Fruit fly (Drosophila melanogaster) whole organism, embryonic: ENCODE data around the gene ida.

Experiments used
- ATbp ChIP-seq: fragments of 200-800 bp; sonication (Bioruptor generic); optimal IDR thresholded peaks from 2 replicates; lab custom pipeline; 2017; ENCODE audit warnings: missing biosample characterization, mild to moderate bottlenecking, missing genetic modification characterization, missing genetic modification reagents
- Asciz ChIP-seq: fragments of 200-800 bp; sonication (Bioruptor generic); optimal IDR thresholded peaks from 2 replicates; lab custom pipeline; 2017; ENCODE audit warnings: missing biosample characterization, mild to moderate bottlenecking, missing genetic modification characterization, missing genetic modification reagents
- BEAF-32 ChIP-seq: fragments of 200-800 bp; sonication (Bioruptor generic); optimal IDR thresholded peaks from 3 replicates; lab custom pipeline; 2017; ENCODE audit warnings: missing biosample characterization, missing genetic modification characterization, mild to moderate bottlenecking, moderate library complexity, missing genetic modification reagents
- Bgb ChIP-seq: fragments of 200-800 bp; sonication (Bioruptor generic); IDR thresholded peaks from 2 replicates; pipeline ENCODE4 v1.3.6; 2022; ENCODE audit warnings: missing biosample characterization, missing genetic modification characterization; ENCODE audit not compliant: partially characterized antibody
- CG10462 ChIP-seq: fragments of 200-800 bp; sonication (Bioruptor generic); optimal IDR thresholded peaks from 2 replicates; lab custom pipeline; 2016; ENCODE audit warnings: missing biosample characterization, missing genetic modification characterization
- CG11085 ChIP-seq: fragments of 200-800 bp; sonication (Bioruptor generic); IDR thresholded peaks from 2 replicates; pipeline ENCODE4 v1.3.6; 2022; ENCODE audit warnings: missing biosample characterization, missing genetic modification characterization
- CG12155 ChIP-seq: fragments of 200-800 bp; sonication (Bioruptor generic); optimal IDR thresholded peaks from 3 replicates; lab custom pipeline; 2016; ENCODE audit warnings: missing biosample characterization, missing genetic modification characterization
- CG12659 ChIP-seq: fragments of 200-800 bp; sonication (Bioruptor generic); optimal IDR thresholded peaks from 3 replicates; lab custom pipeline; 2017; ENCODE audit warnings: mild to moderate bottlenecking, missing biosample characterization, missing genetic modification reagents, missing genetic modification characterization
- CG14014 ChIP-seq: fragments of 200-800 bp; sonication (Bioruptor generic); IDR thresholded peaks from 2 replicates; pipeline ENCODE4 v1.3.6; 2022; ENCODE audit warnings: missing biosample characterization, missing genetic modification characterization
- CG17359 ChIP-seq: fragments of 200-800 bp; sonication (Bioruptor generic); optimal IDR thresholded peaks from 3 replicates; lab custom pipeline; 2018; ENCODE audit warnings: missing biosample characterization, mild to moderate bottlenecking, missing genetic modification characterization, moderate library complexity
- CG17385 ChIP-seq: fragments of 200-800 bp; sonication (Bioruptor generic); optimal IDR thresholded peaks from 3 replicates; lab custom pipeline; 2018; ENCODE audit warnings: missing biosample characterization, mild to moderate bottlenecking, missing genetic modification characterization
- CG17802 ChIP-seq: fragments of 200-800 bp; sonication (Bioruptor generic); optimal IDR thresholded peaks from 2 replicates; lab custom pipeline; 2018; ENCODE audit warnings: missing biosample characterization, mild to moderate bottlenecking, missing genetic modification characterization, moderate library complexity
- CG2129 ChIP-seq: fragments of 200-800 bp; sonication (Bioruptor generic); IDR thresholded peaks from 2 replicates; pipeline ENCODE4 v1.3.6; 2022; ENCODE audit warnings: missing biosample characterization, missing genetic modification characterization; ENCODE audit not compliant: partially characterized antibody
- CG30020 ChIP-seq: fragments of 200-800 bp; optimal IDR thresholded peaks from 2 replicates; lab custom pipeline; 2019; ENCODE audit warnings: missing biosample characterization, mild to moderate bottlenecking, missing genetic modification characterization, moderate library complexity
- CG30403 ChIP-seq: fragments of 200-800 bp; sonication (Bioruptor generic); optimal IDR thresholded peaks from 3 replicates; lab custom pipeline; 2016; ENCODE audit warnings: missing biosample characterization, missing genetic modification characterization
- CG3281 ChIP-seq: fragments of 200-800 bp; sonication (Bioruptor generic); optimal IDR thresholded peaks from 3 replicates; lab custom pipeline; 2017; ENCODE audit warnings: missing biosample characterization, mild to moderate bottlenecking, missing genetic modification characterization
- CG34376 ChIP-seq: fragments of 200-800 bp; sonication (Bioruptor generic); optimal IDR thresholded peaks from 2 replicates; lab custom pipeline; 2018; ENCODE audit warnings: missing biosample characterization, mild to moderate bottlenecking, missing genetic modification characterization
- CG42726 ChIP-seq: fragments of 200-800 bp; sonication (Bioruptor generic); IDR thresholded peaks from 2 replicates; pipeline ENCODE4 v1.3.6; 2022; ENCODE audit warnings: missing biosample characterization, missing genetic modification characterization; ENCODE audit not compliant: partially characterized antibody
- CG4820 ChIP-seq: fragments of 200-800 bp; sonication (Bioruptor generic); optimal IDR thresholded peaks from 3 replicates; lab custom pipeline; 2016; ENCODE audit warnings: missing biosample characterization, missing genetic modification characterization
- CG7963 ChIP-seq: fragments of 200-800 bp; sonication (Bioruptor generic); IDR thresholded peaks from 3 replicates; pipeline ENCODE4 v1.3.6; 2022; ENCODE audit warnings: missing biosample characterization, missing genetic modification characterization; ENCODE audit not compliant: partially characterized antibody
- CG8281 ChIP-seq: fragments of 200-800 bp; sonication (Bioruptor generic); optimal IDR thresholded peaks from 2 replicates; lab custom pipeline; 2018; ENCODE audit warnings: missing biosample characterization, mild to moderate bottlenecking, missing genetic modification characterization, moderate library complexity
- CHES-1-like ChIP-seq: fragments of 200-800 bp; sonication (Bioruptor generic); optimal IDR thresholded peaks from 2 replicates; lab custom pipeline; 2016; ENCODE audit warnings: missing biosample characterization, missing genetic modification characterization
- Dll ChIP-seq: fragments of 200-800 bp; sonication (Bioruptor generic); IDR thresholded peaks from 4 replicates; pipeline ENCODE4 v1.3.6; 2022; ENCODE audit warnings: missing biosample characterization, missing genetic modification characterization; ENCODE audit not compliant: partially characterized antibody
- Doc3 ChIP-seq: fragments of 200-800 bp; sonication (Bioruptor generic); IDR thresholded peaks from 3 replicates; pipeline ENCODE4 v1.3.6; 2022; ENCODE audit warnings: missing biosample characterization, missing genetic modification characterization; ENCODE audit not compliant: partially characterized antibody
- Dref ChIP-seq: fragments of 200-800 bp; sonication (Bioruptor generic); IDR thresholded peaks from 2 replicates; pipeline ENCODE4 v1.3.6; 2022; ENCODE audit warnings: missing biosample characterization, missing genetic modification characterization
- H15 ChIP-seq: fragments of 200-800 bp; sonication (Bioruptor generic); IDR thresholded peaks from 3 replicates; pipeline ENCODE4 v1.3.6; 2022; ENCODE audit warnings: missing biosample characterization, missing genetic modification characterization
- HmgZ ChIP-seq: fragments of 200-800 bp; sonication (Bioruptor generic); optimal IDR thresholded peaks from 2 replicates; lab custom pipeline; 2018; ENCODE audit warnings: missing biosample characterization, mild to moderate bottlenecking, missing genetic modification characterization
- MESR4 ChIP-seq: fragments of 200-800 bp; sonication (Bioruptor generic); optimal IDR thresholded peaks from 2 replicates; lab custom pipeline; 2018; ENCODE audit warnings: missing biosample characterization, mild to moderate bottlenecking, missing genetic modification characterization, moderate library complexity
- Mad ChIP-seq: fragments of 200-800 bp; sonication (Bioruptor generic); optimal IDR thresholded peaks from 2 replicates; lab custom pipeline; 2016; ENCODE audit warnings: missing biosample characterization, missing genetic modification characterization
- NC2α ChIP-seq: fragments of 200-800 bp; sonication (Bioruptor generic); optimal IDR thresholded peaks from 2 replicates; lab custom pipeline; 2016; ENCODE audit warnings: missing biosample characterization, missing genetic modification characterization
- Sry-δ ChIP-seq: fragments of 200-800 bp; sonication (Bioruptor generic); optimal IDR thresholded peaks from 2 replicates; lab custom pipeline; 2016; ENCODE audit warnings: missing biosample characterization, missing genetic modification characterization
- amos ChIP-seq: fragments of 200-800 bp; sonication (Bioruptor generic); IDR thresholded peaks from 2 replicates; pipeline ENCODE4 v1.3.6; 2022; ENCODE audit warnings: missing biosample characterization, missing genetic modification characterization; ENCODE audit not compliant: partially characterized antibody
- bigmax ChIP-seq: fragments of 200-800 bp; sonication (Bioruptor generic); optimal IDR thresholded peaks from 2 replicates; lab custom pipeline; 2018; ENCODE audit warnings: missing biosample characterization, mild to moderate bottlenecking, missing genetic modification characterization
- gem ChIP-seq: fragments of 200-800 bp; sonication (Bioruptor generic); optimal IDR thresholded peaks from 2 replicates; lab custom pipeline; 2019; ENCODE audit warnings: missing biosample characterization, mild to moderate bottlenecking, missing genetic modification characterization, moderate library complexity
- gro ChIP-seq: fragments of 200-800 bp; sonication (Bioruptor generic); optimal IDR thresholded peaks from 2 replicates; lab custom pipeline; 2016; ENCODE audit warnings: missing biosample characterization, missing genetic modification characterization
- hb ChIP-seq: fragments of 200-800 bp; sonication (Bioruptor generic); IDR thresholded peaks from 3 replicates; pipeline ENCODE4 v1.3.6; 2022; ENCODE audit warnings: missing biosample characterization, missing genetic modification characterization; ENCODE audit not compliant: partially characterized antibody
- knrl ChIP-seq: fragments of 200-800 bp; sonication (Bioruptor generic); IDR thresholded peaks from 3 replicates; pipeline ENCODE4 v1.3.6; 2022; ENCODE audit warnings: missing biosample characterization, missing genetic modification characterization; ENCODE audit not compliant: partially characterized antibody
- lab ChIP-seq: fragments of 200-800 bp; sonication (Bioruptor generic); optimal IDR thresholded peaks from 3 replicates; lab custom pipeline; 2017; ENCODE audit warnings: missing biosample characterization, missing genetic modification characterization, mild to moderate bottlenecking, moderate library complexity, missing genetic modification reagents
- mld ChIP-seq: fragments of 200-800 bp; sonication (Bioruptor generic); IDR thresholded peaks from 3 replicates; pipeline ENCODE4 v1.3.6; 2022; ENCODE audit warnings: missing biosample characterization, missing genetic modification characterization; ENCODE audit not compliant: partially characterized antibody
- pzg ChIP-seq: fragments of 200-800 bp; sonication (Bioruptor generic); optimal IDR thresholded peaks from 3 replicates; lab custom pipeline; 2018; ENCODE audit warnings: missing biosample characterization, mild to moderate bottlenecking, missing genetic modification characterization, moderate library complexity
- sna ChIP-seq: fragments of 200-800 bp; sonication (Bioruptor generic); IDR thresholded peaks from 2 replicates; pipeline ENCODE4 v1.3.6; 2022; ENCODE audit warnings: missing biosample characterization, missing genetic modification characterization; ENCODE audit not compliant: partially characterized antibody
- tll ChIP-seq, 2 experiments: fragments of 200-800 bp in 1 of 2; fragments of >200 bp in 1 of 2; sonication (Bioruptor generic) in 1 of 2; optimal IDR thresholded peaks; 2 replicates each; lab custom pipeline; 2017 to 2019; ENCODE audit warnings: missing biosample characterization in 2 of 2, missing genetic modification characterization in 2 of 2, mild to moderate bottlenecking in 1 of 2, moderate library complexity in 1 of 2
- trem ChIP-seq: fragments of 200-800 bp; optimal IDR thresholded peaks from 3 replicates; lab custom pipeline; 2019; ENCODE audit warnings: missing biosample characterization, mild to moderate bottlenecking, missing genetic modification characterization, moderate library complexity
- unc-4 ChIP-seq: fragments of 200-800 bp; sonication (Bioruptor generic); IDR thresholded peaks from 2 replicates; pipeline ENCODE4 v1.3.6; 2022; ENCODE audit warnings: missing biosample characterization, missing genetic modification characterization; ENCODE audit not compliant: partially characterized antibody
- vfl ChIP-seq: fragments of 200-800 bp; sonication (Bioruptor generic); optimal IDR thresholded peaks from 2 replicates; lab custom pipeline; 2016; ENCODE audit warnings: missing biosample characterization, missing genetic modification characterization
- vnd ChIP-seq: fragments of 200-800 bp; sonication (Bioruptor generic); IDR thresholded peaks from 3 replicates; pipeline ENCODE4 v1.3.6; 2022; ENCODE audit warnings: missing biosample characterization, missing genetic modification characterization; ENCODE audit not compliant: partially characterized antibody
- vvl ChIP-seq: fragments of 200-800 bp; sonication (Bioruptor generic); IDR thresholded peaks from 2 replicates; pipeline ENCODE4 v1.3.6; 2022; ENCODE audit warnings: missing biosample characterization, missing genetic modification characterization
- zen2 ChIP-seq: fragments of 200-800 bp; sonication (Bioruptor generic); IDR thresholded peaks from 3 replicates; pipeline ENCODE4 v1.3.6; 2022; ENCODE audit warnings: missing biosample characterization, missing genetic modification characterization; ENCODE audit not compliant: partially characterized antibody

ida gene

dm6 chr3L:3937806-3938205 lies 32.7 kb downstream of the ida start, which contains the start of gene CG10866 (continued):
- peak; percentile 73 for TF ChIP-seq vnd (GFP tag; lab: Robert Waterston, UW)
- TF ChIP-seq Dll (GFP tag; lab: Robert Waterston, UW): peak; percentile 87; the same call in 3 of the 4 replicates
- TF ChIP-seq CG8281: no peak
- no peak for TF ChIP-seq NC2α (GFP tag; lab: Kevin White, UChicago)
- peak; percentile 86 for TF ChIP-seq Doc3 (GFP tag; lab: Robert Waterston, UW)
- peak; percentile 52; the same call in 1 of the 2 replicates for TF ChIP-seq CG42726 (GFP tag; lab: Robert Waterston, UW)
- TF ChIP-seq vfl: no peak
- TF ChIP-seq CG17802 (tag; lab: Kevin White, UChicago): no peak
- TF ChIP-seq zen2 (GFP tag; lab: Robert Waterston, UW): peak; percentile 82
- TF ChIP-seq CG3281 (GFP tag; lab: Kevin White, UChicago): no peak
- TF ChIP-seq CG2129 (GFP tag; lab: Robert Waterston, UW): peak; percentile 64
- 0 out of 3 replicates have a peak, but pooled peaks have one; percentile 8 for TF ChIP-seq mld (GFP tag; lab: Robert Waterston, UW)
- TF ChIP-seq CG17385 (GFP tag; lab: Kevin White, UChicago): no peak
- TF ChIP-seq H15: no peak
- TF ChIP-seq CG12155 (GFP tag; lab: Kevin White, UChicago): peak; percentile 23
- TF ChIP-seq Sry-δ (GFP tag; lab: Kevin White, UChicago): peak; percentile 86
- no peak for TF ChIP-seq CG17359 (tag; lab: Kevin White, UChicago)
- TF ChIP-seq Dref (GFP tag; lab: Robert Waterston, UW): peak; percentile 79
- TF ChIP-seq ATbp (GFP tag; lab: Kevin White, UChicago): no peak
- peak; percentile 6 for TF ChIP-seq CG12659 (GFP tag; lab: Kevin White, UChicago)
- no peak for TF ChIP-seq tll (GFP tag; optimal IDR thresholded peaks at IDR 0.05; lab: Kevin White, UChicago)
- TF ChIP-seq trem: peak; percentile 6
- TF ChIP-seq CG30403 (GFP tag; lab: Kevin White, UChicago): no peak
- no peak for TF ChIP-seq Mad (GFP tag; lab: Kevin White, UChicago)
- TF ChIP-seq gro (GFP tag; lab: Kevin White, UChicago): peak; percentile 14
- no peak for TF ChIP-seq bigmax (GFP tag; lab: Kevin White, UChicago)
- no peak for TF ChIP-seq CG34376 (GFP tag; lab: Kevin White, UChicago)
- TF ChIP-seq hb (GFP tag; lab: Robert Waterston, UW): peak; percentile 67; the same call in 2 of the 3 replicates
- TF ChIP-seq amos (GFP tag; lab: Robert Waterston, UW): peak; percentile 87; the same call in 1 of the 2 replicates
- peak; percentile 52; the same call in 2 of the 3 replicates for TF ChIP-seq CG7963
- TF ChIP-seq HmgZ (tag; lab: Kevin White, UChicago): peak; percentile 1
- no peak for TF ChIP-seq CG14014 (GFP tag; lab: Robert Waterston, UW)
- TF ChIP-seq knrl: peak; percentile 80
- TF ChIP-seq MESR4 (GFP tag; lab: Kevin White, UChicago): peak; percentile 42
- no peak for TF ChIP-seq CHES-1-like
- peak; percentile 85 for TF ChIP-seq Bgb (GFP tag; lab: Robert Waterston, UW)
- no peak for TF ChIP-seq CG4820
- no peak for TF ChIP-seq gem (tag; lab: Kevin White, UChicago)
- TF ChIP-seq unc-4 (GFP tag; lab: Robert Waterston, UW): peak; percentile 84
- TF ChIP-seq BEAF-32 (GFP tag; lab: Kevin White, UChicago): peak; percentile 83
- no peak for TF ChIP-seq CG10462 (GFP tag; lab: Kevin White, UChicago)
- TF ChIP-seq Asciz: no peak
- TF ChIP-seq CG11085 (GFP tag; lab: Robert Waterston, UW): no peak
- peak; percentile 73 for TF ChIP-seq pzg
- peak; percentile 82 for TF ChIP-seq sna (GFP tag; lab: Robert Waterston, UW)
- no peak for TF ChIP-seq lab (GFP tag; lab: Kevin White, UChicago)
- no peak for TF ChIP-seq vvl (GFP tag; lab: Robert Waterston, UW)
- TF ChIP-seq CG30020 (tag; lab: Kevin White, UChicago): no peak
